Worm (Caenorhabditis elegans) whole organism, mixed stage, embryonic: ENCODE measurements around the gene F41E6.12.

Experiments used
- ceh-43 ChIP-seq: fragments of 200-800 bp; sonication (Bioruptor generic); optimal IDR thresholded peaks from 2 replicates; lab custom pipeline; 2018; ENCODE audit warnings: mild to moderate bottlenecking, missing genetic modification characterization, moderate library complexity, missing compliant biosample characterization
- ces-1 ChIP-seq: fragments of 150-350 bp; optimal IDR thresholded peaks from 2 replicates; lab custom pipeline; 2014; ENCODE audit warnings: missing biosample characterization, missing genetic modification reagents, missing genetic modification characterization
- cnd-1 ChIP-seq: fragments of 200-800 bp; sonication (Bioruptor generic); optimal IDR thresholded peaks from 2 replicates; lab custom pipeline; 2018; ENCODE audit warnings: mild to moderate bottlenecking, missing genetic modification characterization, missing compliant biosample characterization
- lin-13 ChIP-seq: fragments of 150-350 bp; optimal IDR thresholded peaks from 2 replicates; lab custom pipeline; 2014; ENCODE audit warnings: missing biosample characterization, missing genetic modification characterization
- nhr-237 ChIP-seq: fragments of 150-350 bp; optimal IDR thresholded peaks from 2 replicates; lab custom pipeline; 2014; ENCODE audit warnings: missing biosample characterization, missing genetic modification characterization
- zip-8 ChIP-seq: fragments of 150-350 bp; optimal IDR thresholded peaks from 2 replicates; lab custom pipeline; 2014; ENCODE audit warnings: missing biosample characterization, missing genetic modification characterization
- ztf-11 ChIP-seq: fragments of 150-350 bp; optimal IDR thresholded peaks from 2 replicates; lab custom pipeline; 2014; ENCODE audit warnings: missing biosample characterization, missing genetic modification characterization

- no peak for TF ChIP-seq nhr-237
- TF ChIP-seq ceh-43 (GFP tag; lab: Kevin White, UChicago), result no peak
- no peak for TF ChIP-seq cnd-1 (tag; lab: Kevin White, UChicago)
- TF ChIP-seq ztf-11 (tag; lab: Kevin White, UChicago), result no peak
- TF ChIP-seq lin-13 (tag; lab: Kevin White, UChicago), result no peak
- TF ChIP-seq ces-1 (GFP tag; lab: Kevin White, UChicago), result no peak
- TF ChIP-seq zip-8 (tag; lab: Kevin White, UChicago), result no peak
These were observed 48.3 kb upstream of the F41E6.12 start, which contains the start of gene ZC190.6 for ce11 chrV:8677193-8677592.
